In the genomic region with DNA sequence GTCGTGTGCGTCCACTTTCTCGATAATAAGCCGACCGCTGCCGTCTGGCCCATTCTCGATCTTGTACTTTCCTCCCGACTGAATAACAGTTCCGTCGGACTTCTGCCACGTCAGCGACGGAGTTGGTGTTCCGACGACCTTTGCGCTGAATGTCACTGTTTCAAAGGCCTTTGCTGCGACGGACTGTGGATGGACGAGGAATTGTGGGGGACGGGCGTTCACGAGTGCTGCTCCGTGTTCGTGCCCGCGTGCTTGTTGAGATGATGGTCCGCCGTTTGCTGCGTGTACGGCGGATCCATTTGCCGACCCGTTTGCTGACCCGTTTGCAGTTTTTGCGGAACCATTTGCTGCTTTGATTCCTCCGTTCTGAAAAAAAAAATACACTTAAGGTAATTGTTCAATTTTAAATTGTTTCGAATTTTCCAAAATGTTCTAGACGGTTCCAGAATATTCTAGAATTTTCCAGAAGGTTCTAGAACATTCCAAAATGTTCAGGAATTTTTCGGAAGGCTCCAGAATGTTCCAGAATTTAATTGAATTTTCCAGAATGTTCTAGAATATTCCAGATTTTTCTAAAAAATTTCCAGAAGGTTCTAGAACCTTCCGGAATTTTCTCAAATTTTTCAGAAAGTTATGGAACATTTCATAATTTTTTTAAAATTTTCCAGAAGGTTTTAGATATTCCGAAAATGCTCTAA, we compare ENCODE assay signal across 2 worm cellular contexts.
A peak's percentile ranks its signal among the peaks of the same experiment; 100 is the strongest.
TF ChIP-seq lines count a peak whose summit lies in the region.

No protein-coding gene starts in this region.

TF ChIP-seq in whole organism, L4 larva, 104 proteins besides CTCF, POLR2A, EP300 and RAD21:
- TF ChIP-seq daf-12 (tag; optimal IDR thresholded peaks at IDR 0.05; lab: Kevin White, UChicago) = no peak
- peak; percentile 53; the same call in 1 of the 2 replicates for TF ChIP-seq set-16 (GFP tag; IDR thresholded peaks at IDR 0.05; lab: Robert Waterston, UW)

TF ChIP-seq in whole organism, young adult, 124 proteins besides CTCF, POLR2A, EP300 and RAD21:
- TF ChIP-seq lin-26 (GFP tag; IDR thresholded peaks at IDR 0.05; lab: Robert Waterston, UW) (0 out of 2 replicates have a peak, but pooled peaks have one; percentile 24), hsf-1 (GFP tag; IDR thresholded peaks at IDR 0.05; lab: Robert Waterston, UW) (peak; percentile 93), T07F8.4 (tag; optimal IDR thresholded peaks at IDR 0.05; lab: Kevin White, UChicago) (no peak), rpc-1 (optimal IDR thresholded peaks at IDR 0.05; lab: Kevin White, UChicago) (peak; percentile 31), rpc-1 (tag; optimal IDR thresholded peaks at IDR 0.05; lab: Kevin White, UChicago) (no peak), F33H1.4 (GFP tag; IDR thresholded peaks at IDR 0.05; lab: Robert Waterston, UW) (no peak), zfh-2 (GFP tag; conservative IDR thresholded peaks at IDR 0.05; lab: Robert Waterston, UW) (peak; percentile 60; the same call in 1 of the 2 replicates)
